Fruit fly (Drosophila melanogaster) whole organism, pupa: Measurements from ENCODE around the gene CG42538.
A peak's percentile ranks its signal among the peaks of the same experiment; 100 is the strongest.

Experiments used
- CG10348 ChIP-seq: fragments of 200-800 bp; sonication (Bioruptor generic); IDR thresholded peaks from 2 replicates; pipeline ENCODE4 v1.3.6; 2022; ENCODE audit warnings: missing biosample characterization, missing genetic modification characterization
- CG12605 ChIP-seq: fragments of 200-800 bp; sonication (Bioruptor generic); IDR thresholded peaks from 2 replicates; pipeline ENCODE4 v1.3.6; 2022; ENCODE audit warnings: missing biosample characterization, missing genetic modification characterization
- CG13204 ChIP-seq: fragments of 200-800 bp; sonication (Bioruptor generic); optimal IDR thresholded peaks from 2 replicates; lab custom pipeline; 2018; ENCODE audit warnings: missing biosample characterization, mild to moderate bottlenecking, missing genetic modification characterization, moderate library complexity
- CG14655 ChIP-seq: fragments of 200-800 bp; sonication (Bioruptor generic); optimal IDR thresholded peaks from 3 replicates; lab custom pipeline; 2017; ENCODE audit warnings: mild to moderate bottlenecking, missing biosample characterization, missing genetic modification reagents, missing genetic modification characterization
- CG15710 ChIP-seq: fragments of 200-800 bp; sonication (Bioruptor generic); optimal IDR thresholded peaks from 2 replicates; lab custom pipeline; 2018; ENCODE audit warnings: missing biosample characterization, mild to moderate bottlenecking, missing genetic modification characterization, moderate library complexity
- CG17806 ChIP-seq: fragments of 200-800 bp; sonication (Bioruptor generic); optimal IDR thresholded peaks from 2 replicates; lab custom pipeline; 2018; ENCODE audit warnings: missing biosample characterization, mild to moderate bottlenecking, missing genetic modification characterization, moderate library complexity
- CG32121 ChIP-seq: fragments of 200-800 bp; sonication (Bioruptor generic); IDR thresholded peaks from 2 replicates; pipeline ENCODE4 v1.3.6; 2022; ENCODE audit warnings: missing biosample characterization, missing genetic modification characterization
- CG34367 ChIP-seq: fragments of 200-800 bp; sonication (Bioruptor generic); optimal IDR thresholded peaks from 2 replicates; lab custom pipeline; 2018; ENCODE audit warnings: missing biosample characterization, mild to moderate bottlenecking, missing genetic modification characterization
- CG4496 ChIP-seq: fragments of 200-800 bp; sonication (Bioruptor generic); IDR thresholded peaks from 3 replicates; pipeline ENCODE4 v1.3.6; 2022; ENCODE audit warnings: missing biosample characterization, missing genetic modification characterization
- CG8159 ChIP-seq: fragments of 200-800 bp; sonication (Bioruptor generic); optimal IDR thresholded peaks from 3 replicates; lab custom pipeline; 2018; ENCODE audit warnings: missing biosample characterization, mild to moderate bottlenecking, missing genetic modification characterization, moderate library complexity
- CG8301 ChIP-seq: fragments of 200-800 bp; sonication (Bioruptor generic); optimal IDR thresholded peaks from 2 replicates; lab custom pipeline; 2018; ENCODE audit warnings: missing biosample characterization, mild to moderate bottlenecking, missing genetic modification characterization
- CG9948 ChIP-seq: fragments of 200-800 bp; sonication (Bioruptor generic); optimal IDR thresholded peaks from 2 replicates; lab custom pipeline; 2018; ENCODE audit warnings: missing biosample characterization, mild to moderate bottlenecking, missing genetic modification characterization, moderate library complexity
- D1 ChIP-seq: fragments of 200-800 bp; sonication (Bioruptor generic); optimal IDR thresholded peaks from 2 replicates; lab custom pipeline; 2018; ENCODE audit warnings: missing biosample characterization, mild to moderate bottlenecking, missing genetic modification characterization, moderate library complexity
- EcR ChIP-seq: fragments of 200-800 bp; sonication (Bioruptor generic); optimal IDR thresholded peaks from 3 replicates; lab custom pipeline; 2019; ENCODE audit warnings: missing biosample characterization, missing genetic modification characterization, mild to moderate bottlenecking, moderate library complexity, missing genetic modification reagents
- Ets98B ChIP-seq: fragments of 200-800 bp; sonication (Bioruptor generic); IDR thresholded peaks from 2 replicates; pipeline ENCODE4 v1.3.6; 2022; ENCODE audit warnings: missing biosample characterization, missing genetic modification characterization
- Pif1A ChIP-seq: fragments of 200-800 bp; sonication (Bioruptor generic); optimal IDR thresholded peaks from 3 replicates; lab custom pipeline; 2016; ENCODE audit warnings: missing biosample characterization, missing genetic modification characterization
- Pif1B ChIP-seq: fragments of 200-800 bp; sonication (Bioruptor generic); optimal IDR thresholded peaks from 3 replicates; lab custom pipeline; 2016; ENCODE audit warnings: missing biosample characterization, missing genetic modification characterization
- Snoo ChIP-seq: fragments of 200-800 bp; sonication (Bioruptor generic); optimal IDR thresholded peaks from 3 replicates; lab custom pipeline; 2017; ENCODE audit warnings: missing biosample characterization, mild to moderate bottlenecking, missing genetic modification characterization, inconsistent platforms
- fd96Ca ChIP-seq: fragments of 200-800 bp; sonication (Bioruptor generic); IDR thresholded peaks from 3 replicates; pipeline ENCODE4 v1.3.6; 2022; ENCODE audit warnings: missing biosample characterization, missing genetic modification characterization
- gl ChIP-seq: fragments of 200-800 bp; sonication (Bioruptor generic); optimal IDR thresholded peaks from 2 replicates; lab custom pipeline; 2018; ENCODE audit warnings: missing biosample characterization, mild to moderate bottlenecking, missing genetic modification characterization
- rn ChIP-seq: fragments of 200-800 bp; sonication (Bioruptor generic); IDR thresholded peaks from 2 replicates; pipeline ENCODE4 v1.3.6; 2022; ENCODE audit warnings: missing biosample characterization, missing genetic modification characterization

Gene CG42538

dm6 chr3L:16043782-16044352, 9.5 kb downstream of the CG42538 start:
- TF ChIP-seq rn (GFP tag; lab: Robert Waterston, UW) (no peak), CG13204 (GFP tag; lab: Kevin White, UChicago) (no peak), CG8159 (tag; lab: Kevin White, UChicago) (no peak), CG14655 (GFP tag; lab: Kevin White, UChicago) (no peak), CG32121 (GFP tag; lab: Robert Waterston, UW) (no peak), fd96Ca (GFP tag; lab: Robert Waterston, UW) (no peak), CG17806 (tag; lab: Kevin White, UChicago) (no peak), Snoo (tag; lab: Kevin White, UChicago) (no peak), CG12605 (GFP tag; lab: Robert Waterston, UW) (no peak), CG9948 (tag; lab: Kevin White, UChicago) (no peak), CG8301 (no peak), Ets98B (GFP tag; lab: Robert Waterston, UW) (no peak)

dm6 chr3L:16045083-16045830, 10.9 kb downstream of the CG42538 start:
- TF ChIP-seq CG32121 (GFP tag; lab: Robert Waterston, UW) (peak; percentile 34), gl (tag; lab: Kevin White, UChicago) (peak; percentile 41), Ets98B (GFP tag; lab: Robert Waterston, UW) (peak; percentile 12; the same call in 1 of the 2 replicates), CG9948 (tag; lab: Kevin White, UChicago) (no peak), fd96Ca (GFP tag; lab: Robert Waterston, UW) (peak; percentile 39; the same call in 1 of the 3 replicates), CG8159 (tag; lab: Kevin White, UChicago) (peak; percentile 66), CG13204 (GFP tag; lab: Kevin White, UChicago) (no peak), CG12605 (GFP tag; lab: Robert Waterston, UW) (peak; percentile 11; the same call in 1 of the 2 replicates), CG14655 (GFP tag; lab: Kevin White, UChicago) (no peak), CG17806 (tag; lab: Kevin White, UChicago) (peak; percentile 44), CG8301 (no peak), CG15710 (tag; lab: Kevin White, UChicago) (peak; percentile 25), D1 (tag; lab: Kevin White, UChicago) (no peak), CG4496 (peak; percentile 33; the same call in 2 of the 3 replicates), CG10348 (GFP tag; lab: Robert Waterston, UW) (no peak)

- TF ChIP-seq CG14655 (GFP tag; lab: Kevin White, UChicago) (peak; percentile 91), CG15710 (tag; lab: Kevin White, UChicago) (peak; percentile 95), CG10348 (GFP tag; lab: Robert Waterston, UW) (peak; percentile 60), CG12605 (GFP tag; lab: Robert Waterston, UW) (peak; percentile 97), CG4496 (peak; percentile 97), Pif1B (peak; percentile 95), EcR (GFP tag; lab: Kevin White, UChicago) (peak; percentile 19), rn (GFP tag; lab: Robert Waterston, UW) (peak; percentile 84), CG13204 (GFP tag; lab: Kevin White, UChicago) (peak; percentile 64), gl (tag; lab: Kevin White, UChicago) (peak; percentile 92), CG8301 (peak; percentile 94), fd96Ca (GFP tag; lab: Robert Waterston, UW) (peak; percentile 94), Pif1A (peak; percentile 97), CG32121 (GFP tag; lab: Robert Waterston, UW) (peak; percentile 96), CG34367 (tag; lab: Kevin White, UChicago) (peak; percentile 95), CG9948 (tag; lab: Kevin White, UChicago) (peak; percentile 91), Snoo (tag; lab: Kevin White, UChicago) (peak; percentile 80), D1 (tag; lab: Kevin White, UChicago) (peak; percentile 81), CG8159 (tag; lab: Kevin White, UChicago) (peak; percentile 94), CG17806 (tag; lab: Kevin White, UChicago) (peak; percentile 94), Ets98B (GFP tag; lab: Robert Waterston, UW) (peak; percentile 96)
Measured at dm6 chr3L:16045831-16046336, 11.6 kb downstream of the CG42538 start.

- TF ChIP-seq CG32121 (GFP tag; lab: Robert Waterston, UW) (peak; percentile 31; the same call in 1 of the 2 replicates), rn (GFP tag; lab: Robert Waterston, UW) (no peak), CG4496 (peak; percentile 63; the same call in 2 of the 3 replicates), CG14655 (GFP tag; lab: Kevin White, UChicago) (peak; percentile 12), CG8301 (no peak), D1 (tag; lab: Kevin White, UChicago) (no peak), CG8159 (tag; lab: Kevin White, UChicago) (no peak), EcR (GFP tag; lab: Kevin White, UChicago) (no peak), CG15710 (tag; lab: Kevin White, UChicago) (no peak), fd96Ca (GFP tag; lab: Robert Waterston, UW) (peak; percentile 40; the same call in 2 of the 3 replicates), CG10348 (GFP tag; lab: Robert Waterston, UW) (no peak), Pif1A (no peak), Pif1B (peak; percentile 61), Snoo (tag; lab: Kevin White, UChicago) (peak; percentile 1), CG17806 (tag; lab: Kevin White, UChicago) (peak; percentile 3), CG13204 (GFP tag; lab: Kevin White, UChicago) (peak; percentile 41), CG9948 (tag; lab: Kevin White, UChicago) (no peak), gl (tag; lab: Kevin White, UChicago) (no peak), CG12605 (GFP tag; lab: Robert Waterston, UW) (peak; percentile 68), Ets98B (GFP tag; lab: Robert Waterston, UW) (peak; percentile 48; the same call in 1 of the 2 replicates), CG34367 (tag; lab: Kevin White, UChicago) (no peak)
- TF ChIP-seq, all 21 proteins: peak for 10
Measured at dm6 chr3L:16046387-16047066, 12.2 kb downstream of the CG42538 start.
